Worm (Caenorhabditis elegans) whole organism, young adult: Measurements from ENCODE around the gene ama-1.

Experiments used
- ceh-100 ChIP-seq: fragments of 200-800 bp; sonication (Bioruptor generic); IDR thresholded peaks from 2 replicates; pipeline ENCODE4 v1.3.6; 2022; ENCODE audit warnings: missing genetic modification reagents, missing genetic modification characterization, missing compliant biosample characterization
- egrh-3 ChIP-seq: fragments of 200-800 bp; sonication (Bioruptor generic); IDR thresholded peaks from 2 replicates; pipeline ENCODE4 v1.3.6; 2022; ENCODE audit warnings: missing genetic modification reagents, missing genetic modification characterization, missing compliant biosample characterization
- lag-1 ChIP-seq: fragments of 200-800 bp; sonication (Bioruptor generic); IDR thresholded peaks from 2 replicates; pipeline ENCODE4 v1.3.6; 2022; ENCODE audit warnings: missing genetic modification reagents, missing genetic modification characterization, missing compliant biosample characterization
- let-607 ChIP-seq, 2 experiments: fragments of 200-800 bp in 1 of 2; sonication (Bioruptor generic) in 1 of 2; sonication (generic microtip) in 1 of 2; optimal IDR thresholded peaks; 2 replicates each; lab custom pipeline; 2016 to 2018; ENCODE audit warnings: mild to moderate bottlenecking in 2 of 2, missing compliant biosample characterization in 2 of 2, missing genetic modification characterization in 2 of 2, moderate library complexity in 2 of 2, missing genotype in 1 of 2
- lin-35 ChIP-seq, 3 experiments: fragments of 150-350 bp in 2 of 3; sonication (generic microtip) in 1 of 3; optimal IDR thresholded peaks; 2 replicates each; lab custom pipeline; 2014 to 2018; ENCODE audit warnings: missing biosample characterization in 3 of 3, missing genetic modification characterization in 3 of 3, missing genetic modification reagents in 3 of 3
- lsy-27 ChIP-seq: sonication (generic microtip); optimal IDR thresholded peaks from 2 replicates; lab custom pipeline; 2017; ENCODE audit warnings: missing genetic modification characterization, mild to moderate bottlenecking, missing compliant biosample characterization, antibody characterized with exemption, missing genotype, borderline replicate concordance; ENCODE audit not compliant: insufficient read depth
- madf-3 ChIP-seq: fragments of 200-800 bp; sonication (Bioruptor generic); IDR thresholded peaks from 2 replicates; pipeline ENCODE4 v1.3.6; 2022; ENCODE audit warnings: missing genetic modification reagents, missing genetic modification characterization, missing compliant biosample characterization
- rcor-1 ChIP-seq: fragments of 200-800 bp; sonication (Bioruptor generic); IDR thresholded peaks from 2 replicates; pipeline ENCODE4 v1.3.6; 2022; ENCODE audit warnings: missing genetic modification reagents, missing genetic modification characterization, missing compliant biosample characterization
- rec-8 ChIP-seq, 2 experiments: sonication (generic microtip); optimal IDR thresholded peaks; 2 replicates each; lab custom pipeline; 2016; ENCODE audit warnings: mild to moderate bottlenecking in 2 of 2, missing genetic modification characterization in 2 of 2, missing genetic modification reagents in 2 of 2, missing genotype in 2 of 2, missing biosample characterization in 1 of 2, missing compliant biosample characterization in 1 of 2, moderate library complexity in 1 of 2
- snpc-4 ChIP-seq, 5 experiments: fragments of 150-350 bp in 1 of 5; sonication (generic microtip) in 4 of 5; optimal IDR thresholded peaks; 2 replicates each; lab custom pipeline; 2014 to 2018; ENCODE audit warnings: missing genetic modification characterization in 5 of 5, missing biosample characterization in 3 of 5, antibody characterized with exemption in 2 of 5, mild to moderate bottlenecking in 2 of 5, missing compliant biosample characterization in 2 of 5, missing genotype in 2 of 5, moderate library complexity in 2 of 5, missing genetic modification reagents in 1 of 5
- unc-62 ChIP-seq: fragments of 150-350 bp; optimal IDR thresholded peaks from 2 replicates; lab custom pipeline; 2014; ENCODE audit warnings: missing biosample characterization, missing genetic modification reagents, missing genetic modification characterization
- ztf-6 ChIP-seq: fragments of 200-800 bp; sonication (Bioruptor generic); IDR thresholded peaks from 2 replicates; pipeline ENCODE4 v1.3.6; 2022; ENCODE audit warnings: missing genetic modification reagents, missing genetic modification characterization, missing compliant biosample characterization

- TF ChIP-seq unc-62 (GFP tag; lab: Kevin White, UChicago): no peak
- no peak for TF ChIP-seq snpc-4 (GFP tag; optimal IDR thresholded peaks at IDR 0.05; lab: Kevin White, UChicago)
- TF ChIP-seq snpc-4 (tag; optimal IDR thresholded peaks at IDR 0.05; lab: Kevin White, UChicago): no peak
- TF ChIP-seq rcor-1 (GFP tag; lab: Robert Waterston, UW): no peak
- no peak for TF ChIP-seq ztf-6
- no peak for TF ChIP-seq lsy-27 (tag; lab: Kevin White, UChicago)
- no peak for TF ChIP-seq lin-35 (GFP tag; optimal IDR thresholded peaks at IDR 0.05; lab: Kevin White, UChicago)
- no peak for TF ChIP-seq lag-1 (GFP tag; lab: Robert Waterston, UW)
- TF ChIP-seq rec-8 (tag; optimal IDR thresholded peaks at IDR 0.05; lab: Kevin White, UChicago): no peak
- TF ChIP-seq let-607 (tag; optimal IDR thresholded peaks at IDR 0.05; lab: Kevin White, UChicago): no peak
- no peak for TF ChIP-seq madf-3 (GFP tag; lab: Robert Waterston, UW)
- TF ChIP-seq ceh-100 (GFP tag; lab: Robert Waterston, UW): no peak
- TF ChIP-seq egrh-3: no peak
Measured at ce11 chrIV:4225851-4226250, 22.0 kb upstream of the ama-1 start, which contains the start of gene srbc-71.
